Worm (Caenorhabditis elegans) whole organism, L1 larva: Measurements from ENCODE around the gene ugt-61.
A peak's percentile ranks its signal among the peaks of the same experiment; 100 is the strongest.

Experiments used
- C16A3.4 ChIP-seq: fragments of 150-350 bp; optimal IDR thresholded peaks from 2 replicates; lab custom pipeline; 2014; ENCODE audit warnings: missing biosample characterization, missing genetic modification characterization
- C34B4.2 ChIP-seq: sonication (generic microtip); optimal IDR thresholded peaks from 2 replicates; lab custom pipeline; 2017; ENCODE audit warnings: mild to moderate bottlenecking, missing genetic modification characterization, missing compliant biosample characterization
- F16B12.6 ChIP-seq: fragments of 150-350 bp; optimal IDR thresholded peaks from 2 replicates; lab custom pipeline; 2014; ENCODE audit warnings: missing biosample characterization, missing genetic modification characterization
- Y116A8C.19 ChIP-seq: sonication (generic microtip); optimal IDR thresholded peaks from 2 replicates; lab custom pipeline; 2016; ENCODE audit warnings: missing compliant biosample characterization, missing genetic modification characterization, borderline replicate concordance
- aha-1 ChIP-seq: fragments of 150-350 bp; optimal IDR thresholded peaks from 2 replicates; lab custom pipeline; 2014; ENCODE audit warnings: missing biosample characterization, missing genetic modification characterization
- alr-1 ChIP-seq: fragments of 200-800 bp; sonication (Bioruptor generic); optimal IDR thresholded peaks from 2 replicates; lab custom pipeline; 2018; ENCODE audit warnings: borderline replicate concordance, mild to moderate bottlenecking, missing genetic modification characterization, missing compliant biosample characterization
- ama-1 ChIP-seq: fragments of 150-350 bp; optimal IDR thresholded peaks from 2 replicates; lab custom pipeline; 2014
- blmp-1 ChIP-seq: fragments of 150-350 bp; optimal IDR thresholded peaks from 2 replicates; lab custom pipeline; 2014; ENCODE audit warnings: missing biosample characterization, missing genetic modification characterization
- ceh-82 ChIP-seq, 3 experiments: fragments of 150-350 bp in 1 of 3; sonication (generic microtip) in 2 of 3; optimal IDR thresholded peaks; 2 replicates each; lab custom pipeline; 2014 to 2017; ENCODE audit warnings: missing biosample characterization in 3 of 3, missing genetic modification characterization in 3 of 3
- dsc-1 ChIP-seq: sonication (generic microtip); optimal IDR thresholded peaks from 2 replicates; lab custom pipeline; 2016; ENCODE audit warnings: mild to moderate bottlenecking, missing genetic modification characterization, missing compliant biosample characterization
- efl-1 ChIP-seq, 4 experiments: fragments of 150-350 bp; optimal IDR thresholded peaks in 3 of 4; peaks in 1 of 4; 1 replicate in 1 of 4; 2 replicates in 3 of 4; lab custom pipeline; 2014; ENCODE audit warnings: missing biosample characterization in 2 of 4, missing genetic modification characterization in 2 of 4, missing genetic modification reagents in 2 of 4
- egl-13 ChIP-seq: sonication (generic microtip); optimal IDR thresholded peaks from 2 replicates; lab custom pipeline; 2016; ENCODE audit warnings: missing genotype, missing genetic modification reagents, missing genetic modification characterization, missing compliant biosample characterization
- egl-27 ChIP-seq, 2 experiments: fragments of 150-350 bp in 1 of 2; sonication (generic microtip); optimal IDR thresholded peaks; 3 replicates each; lab custom pipeline; 2017 to 2018; ENCODE audit warnings: missing biosample characterization in 2 of 2, missing genetic modification characterization in 2 of 2, missing genetic modification reagents in 2 of 2
- elt-2 ChIP-seq: sonication (generic microtip); optimal IDR thresholded peaks from 2 replicates; lab custom pipeline; 2016; ENCODE audit warnings: missing genetic modification characterization, mild to moderate bottlenecking, inconsistent platforms, missing compliant biosample characterization, missing genetic modification reagents
- fkh-4 ChIP-seq: sonication (generic microtip); optimal IDR thresholded peaks from 2 replicates; lab custom pipeline; 2016; ENCODE audit warnings: missing compliant biosample characterization, missing genetic modification characterization, borderline replicate concordance
- hlh-17 ChIP-seq: fragments of 200-800 bp; sonication (Bioruptor generic); optimal IDR thresholded peaks from 2 replicates; lab custom pipeline; 2018; ENCODE audit warnings: missing genetic modification characterization, mild to moderate bottlenecking, missing compliant biosample characterization, moderate library complexity, borderline replicate concordance
- hlh-4 ChIP-seq: sonication (generic microtip); optimal IDR thresholded peaks from 2 replicates; lab custom pipeline; 2016; ENCODE audit warnings: mild to moderate bottlenecking, missing genetic modification characterization, missing compliant biosample characterization
- hpl-2 ChIP-seq: fragments of 150-350 bp; optimal IDR thresholded peaks from 2 replicates; lab custom pipeline; 2014; ENCODE audit warnings: missing biosample characterization, missing genetic modification reagents, missing genetic modification characterization
- irx-1 ChIP-seq: sonication (generic microtip); optimal IDR thresholded peaks from 2 replicates; lab custom pipeline; 2016; ENCODE audit warnings: missing genetic modification characterization, missing compliant biosample characterization
- lin-13 ChIP-seq: fragments of 150-350 bp; optimal IDR thresholded peaks from 2 replicates; lab custom pipeline; 2014; ENCODE audit warnings: missing biosample characterization, missing genetic modification reagents, missing genetic modification characterization
- lin-35 ChIP-seq, 2 experiments: fragments of 150-350 bp; optimal IDR thresholded peaks; 2 replicates each; lab custom pipeline; 2014; ENCODE audit warnings: missing biosample characterization in 2 of 2, missing genetic modification characterization in 2 of 2, missing genetic modification reagents in 2 of 2
- lin-39 ChIP-seq: fragments of 150-350 bp; optimal IDR thresholded peaks from 2 replicates; lab custom pipeline; 2014; ENCODE audit warnings: missing biosample characterization, missing genetic modification reagents, missing genetic modification characterization
- lir-3 ChIP-seq: sonication (generic microtip); optimal IDR thresholded peaks from 2 replicates; lab custom pipeline; 2016; ENCODE audit warnings: mild to moderate bottlenecking, missing genetic modification characterization, moderate library complexity, missing compliant biosample characterization; ENCODE audit not compliant: poor library complexity
- lsy-2 ChIP-seq, 2 experiments: fragments of 150-350 bp; optimal IDR thresholded peaks; 2 replicates each; lab custom pipeline; 2014; ENCODE audit warnings: missing biosample characterization in 2 of 2, missing genetic modification characterization in 2 of 2
- mep-1 ChIP-seq: fragments of 150-350 bp; optimal IDR thresholded peaks from 2 replicates; lab custom pipeline; 2014; ENCODE audit warnings: missing biosample characterization, missing genetic modification characterization
- nhr-12 ChIP-seq: sonication (generic microtip); optimal IDR thresholded peaks from 2 replicates; lab custom pipeline; 2017; ENCODE audit warnings: missing biosample characterization, missing genetic modification characterization
- nhr-20 ChIP-seq: sonication (generic microtip); optimal IDR thresholded peaks from 2 replicates; lab custom pipeline; 2016; ENCODE audit warnings: mild to moderate bottlenecking, missing genetic modification characterization, missing compliant biosample characterization
- nhr-47 ChIP-seq: sonication (generic microtip); optimal IDR thresholded peaks from 2 replicates; lab custom pipeline; 2016; ENCODE audit warnings: mild to moderate bottlenecking, missing genetic modification characterization, moderate library complexity, missing compliant biosample characterization
- nhr-85 ChIP-seq: sonication (generic microtip); peaks from one replicate; lab custom pipeline; 2016; ENCODE audit warnings: missing genetic modification characterization, inconsistent platforms, missing compliant biosample characterization
- nhr-90 ChIP-seq: sonication (generic microtip); optimal IDR thresholded peaks from 2 replicates; lab custom pipeline; 2016; ENCODE audit warnings: mild to moderate bottlenecking, missing genetic modification characterization, missing compliant biosample characterization; ENCODE audit not compliant: poor library complexity
- rnt-1 ChIP-seq: sonication (generic microtip); optimal IDR thresholded peaks from 2 replicates; lab custom pipeline; 2016; ENCODE audit warnings: mild to moderate bottlenecking, missing genetic modification characterization, moderate library complexity, missing compliant biosample characterization
- snpc-4 ChIP-seq: fragments of 150-350 bp; optimal IDR thresholded peaks from 2 replicates; lab custom pipeline; 2014; ENCODE audit warnings: missing biosample characterization, missing genetic modification characterization
- sox-4 ChIP-seq: sonication (generic microtip); optimal IDR thresholded peaks from 2 replicates; lab custom pipeline; 2016; ENCODE audit warnings: missing genetic modification characterization, missing compliant biosample characterization
- swsn-7 ChIP-seq: sonication (generic microtip); optimal IDR thresholded peaks from 2 replicates; lab custom pipeline; 2016; ENCODE audit warnings: missing genetic modification characterization, missing compliant biosample characterization
- tbx-2 ChIP-seq: sonication (generic microtip); optimal IDR thresholded peaks from 2 replicates; lab custom pipeline; 2016; ENCODE audit warnings: missing genetic modification characterization, missing compliant biosample characterization
- unc-30 ChIP-seq: sonication (generic microtip); optimal IDR thresholded peaks from 2 replicates; lab custom pipeline; 2017; ENCODE audit warnings: missing biosample characterization, missing genetic modification characterization
- unc-62 ChIP-seq: fragments of 150-350 bp; optimal IDR thresholded peaks from 2 replicates; lab custom pipeline; 2014; ENCODE audit warnings: missing biosample characterization, missing genetic modification reagents, missing genetic modification characterization
- unc-86 ChIP-seq: sonication (generic microtip); optimal IDR thresholded peaks from 2 replicates; lab custom pipeline; 2016; ENCODE audit warnings: missing genetic modification characterization, missing compliant biosample characterization
- vab-15 ChIP-seq: sonication (generic microtip); optimal IDR thresholded peaks from 2 replicates; lab custom pipeline; 2017; ENCODE audit warnings: missing genotype, mild to moderate bottlenecking, missing genetic modification characterization, missing compliant biosample characterization
- xbp-1 ChIP-seq: sonication (generic microtip); optimal IDR thresholded peaks from 2 replicates; lab custom pipeline; 2016; ENCODE audit warnings: missing genetic modification characterization, missing compliant biosample characterization
- zip-4 ChIP-seq: fragments of 200-800 bp; sonication (Bioruptor generic); optimal IDR thresholded peaks from 2 replicates; lab custom pipeline; 2018; ENCODE audit warnings: mild to moderate bottlenecking, missing genetic modification characterization, moderate library complexity, missing compliant biosample characterization
- ztf-11 ChIP-seq, 2 experiments: sonication (generic microtip); optimal IDR thresholded peaks; 2 replicates each; lab custom pipeline; 2016 to 2017; ENCODE audit warnings: missing genetic modification characterization in 2 of 2, missing biosample characterization in 1 of 2, missing compliant biosample characterization in 1 of 2
- ztf-4 ChIP-seq: fragments of 150-350 bp; optimal IDR thresholded peaks from 2 replicates; lab custom pipeline; 2014; ENCODE audit warnings: missing biosample characterization, missing genetic modification characterization

The ugt-61 gene

ce11 chrV:4731154-4731961 lies 10.9 kb upstream of the ugt-61 start, which contains the start of gene F39G3.3 (continued):
- TF ChIP-seq nhr-85 (peak; percentile 80), nhr-20 (tag; lab: Kevin White, UChicago) (peak; percentile 57), elt-2 (tag; lab: Kevin White, UChicago) (peak; percentile 30), vab-15 (tag; lab: Kevin White, UChicago) (peak; percentile 36), efl-1 (optimal IDR thresholded peaks at IDR 0.05; lab: Kevin White, UChicago) (peak; percentile 33 to 55), efl-1 (GFP tag; optimal IDR thresholded peaks at IDR 0.05 in 1 of 2; lab: Kevin White, UChicago) (peak; percentile 35 to 95), hlh-17 (no peak), nhr-90 (peak; percentile 69), unc-62 (no peak), ztf-4 (tag; lab: Kevin White, UChicago) (no peak), lsy-2 (tag; optimal IDR thresholded peaks at IDR 0.05; lab: Kevin White, UChicago) (peak; percentile 58 to 63), aha-1 (no peak), fkh-4 (tag; lab: Kevin White, UChicago) (peak; percentile 9), lir-3 (tag; lab: Kevin White, UChicago) (peak; percentile 47), lin-35 (GFP tag; optimal IDR thresholded peaks at IDR 0.05; lab: Kevin White, UChicago) (peak; percentile 24 to 49), lin-13 (GFP tag; lab: Kevin White, UChicago) (peak; percentile 40), irx-1 (tag; lab: Kevin White, UChicago) (peak; percentile 42), hpl-2 (GFP tag; lab: Kevin White, UChicago) (peak; percentile 4), rnt-1 (tag; lab: Kevin White, UChicago) (peak; percentile 81), nhr-12 (tag; lab: Kevin White, UChicago) (no peak), egl-13 (tag; lab: Kevin White, UChicago) (peak; percentile 29), blmp-1 (tag; lab: Kevin White, UChicago) (peak; percentile 46), xbp-1 (peak; percentile 58), F16B12.6 (tag; lab: Kevin White, UChicago) (no peak), alr-1 (tag; lab: Kevin White, UChicago) (no peak), ceh-82 (tag; optimal IDR thresholded peaks at IDR 0.05; lab: Kevin White, UChicago) (peak; percentile 36 to 55 (median 43)), unc-86 (peak; percentile 38), snpc-4 (tag; lab: Kevin White, UChicago) (no peak), zip-4 (GFP tag; lab: Kevin White, UChicago) (no peak), egl-27 (tag; optimal IDR thresholded peaks at IDR 0.05; lab: Kevin White, UChicago) (no peak), tbx-2 (tag; lab: Kevin White, UChicago) (peak; percentile 48), dsc-1 (tag; lab: Kevin White, UChicago) (peak; percentile 73), sox-4 (tag; lab: Kevin White, UChicago) (no peak), hlh-4 (no peak), swsn-7 (tag; lab: Kevin White, UChicago) (peak; percentile 66), ama-1 (no peak), C34B4.2 (tag; lab: Kevin White, UChicago) (no peak), lin-39 (tag; lab: Kevin White, UChicago) (peak; percentile 81), mep-1 (peak; percentile 68), ztf-11 (tag; optimal IDR thresholded peaks at IDR 0.05; lab: Kevin White, UChicago) (peak in 1 of 2 experiments; percentile 7), C16A3.4 (tag; lab: Kevin White, UChicago) (peak; percentile 52), nhr-47 (tag; lab: Kevin White, UChicago) (peak; percentile 65), Y116A8C.19 (tag; lab: Kevin White, UChicago) (no peak), unc-30 (no peak)
- TF ChIP-seq, all 84 proteins: peak for 37
